Worm (Caenorhabditis elegans) whole organism, L3 larva: Measurements from ENCODE around the gene str-112.

Experiments
- ZK546.5 ChIP-seq: sonication (generic microtip); optimal IDR thresholded peaks from 2 replicates; lab custom pipeline; 2017; ENCODE audit warnings: missing biosample characterization, missing genetic modification characterization
- ama-1 ChIP-seq: fragments of 150-350 bp; optimal IDR thresholded peaks from 2 replicates; lab custom pipeline; 2018
- ceh-16 ChIP-seq: sonication (generic microtip); optimal IDR thresholded peaks from 2 replicates; lab custom pipeline; 2017; ENCODE audit warnings: missing biosample characterization, missing genetic modification characterization
- ceh-28 ChIP-seq: fragments of 150-350 bp; optimal IDR thresholded peaks from 2 replicates; lab custom pipeline; 2014; ENCODE audit warnings: missing biosample characterization, missing genetic modification reagents, missing genetic modification characterization
- ceh-9 ChIP-seq: sonication (generic microtip); optimal IDR thresholded peaks from 2 replicates; lab custom pipeline; 2018; ENCODE audit warnings: missing biosample characterization, missing genetic modification characterization
- daf-12 ChIP-seq: fragments of 150-350 bp; optimal IDR thresholded peaks from 2 replicates; lab custom pipeline; 2014; ENCODE audit warnings: missing biosample characterization, missing genetic modification reagents, missing genetic modification characterization
- egl-5 ChIP-seq: fragments of 150-350 bp; optimal IDR thresholded peaks from 2 replicates; lab custom pipeline; 2017; ENCODE audit warnings: missing biosample characterization, missing genetic modification reagents, missing genetic modification characterization, inconsistent platforms
- elt-1 ChIP-seq: fragments of 150-350 bp; optimal IDR thresholded peaks from 2 replicates; lab custom pipeline; 2014; ENCODE audit warnings: missing biosample characterization, missing genetic modification characterization
- elt-2 ChIP-seq: sonication (generic microtip); optimal IDR thresholded peaks from 2 replicates; lab custom pipeline; 2016; ENCODE audit warnings: missing genetic modification reagents, mild to moderate bottlenecking, missing genetic modification characterization, missing compliant biosample characterization
- elt-3 ChIP-seq, 3 experiments: fragments of 150-350 bp in 1 of 3; sonication (generic microtip) in 2 of 3; optimal IDR thresholded peaks; 2 replicates in 2 of 3; 4 replicates in 1 of 3; lab custom pipeline; 2014 to 2017; ENCODE audit warnings: missing biosample characterization in 3 of 3, missing genetic modification characterization in 3 of 3
- eor-1 ChIP-seq, 2 experiments: fragments of 150-350 bp; optimal IDR thresholded peaks; 2 replicates each; lab custom pipeline; 2014 to 2018; ENCODE audit warnings: missing biosample characterization in 2 of 2, missing genetic modification characterization in 2 of 2
- fkh-10 ChIP-seq: sonication (generic microtip); optimal IDR thresholded peaks from 2 replicates; lab custom pipeline; 2017; ENCODE audit warnings: missing biosample characterization, missing genetic modification reagents, missing genetic modification characterization
- fkh-2 ChIP-seq: fragments of 150-350 bp; optimal IDR thresholded peaks from 2 replicates; lab custom pipeline; 2014; ENCODE audit warnings: missing biosample characterization, missing genetic modification reagents, missing genetic modification characterization
- fos-1 ChIP-seq: fragments of 150-350 bp; optimal IDR thresholded peaks from 2 replicates; lab custom pipeline; 2014; ENCODE audit warnings: missing biosample characterization, missing genetic modification characterization
- hmg-11 ChIP-seq: sonication (generic microtip); optimal IDR thresholded peaks from 2 replicates; lab custom pipeline; 2016; ENCODE audit warnings: missing genetic modification characterization, missing compliant biosample characterization
- jun-1 ChIP-seq: fragments of 150-350 bp; optimal IDR thresholded peaks from 2 replicates; lab custom pipeline; 2014; ENCODE audit warnings: missing biosample characterization, missing genetic modification reagents, missing genetic modification characterization
- lin-39 ChIP-seq: fragments of 150-350 bp; optimal IDR thresholded peaks from 2 replicates; lab custom pipeline; 2018; ENCODE audit warnings: missing biosample characterization, missing genetic modification reagents, missing genetic modification characterization
- lsy-12 ChIP-seq: sonication (generic microtip); optimal IDR thresholded peaks from 2 replicates; lab custom pipeline; 2016; ENCODE audit warnings: mild to moderate bottlenecking, missing genetic modification characterization, missing compliant biosample characterization
- mdl-1 ChIP-seq: fragments of 150-350 bp; optimal IDR thresholded peaks from 2 replicates; lab custom pipeline; 2014; ENCODE audit warnings: missing biosample characterization, missing genetic modification characterization
- nhr-11 ChIP-seq: fragments of 150-350 bp; optimal IDR thresholded peaks from 2 replicates; lab custom pipeline; 2014; ENCODE audit warnings: missing biosample characterization, missing genetic modification characterization
- nhr-12 ChIP-seq: fragments of 150-350 bp; optimal IDR thresholded peaks from 2 replicates; lab custom pipeline; 2014; ENCODE audit warnings: missing biosample characterization, missing genetic modification characterization
- nhr-23 ChIP-seq: fragments of 150-350 bp; optimal IDR thresholded peaks from 2 replicates; lab custom pipeline; 2014; ENCODE audit warnings: missing biosample characterization, missing genetic modification reagents, missing genetic modification characterization
- nhr-237 ChIP-seq: fragments of 150-350 bp; optimal IDR thresholded peaks from 2 replicates; lab custom pipeline; 2014; ENCODE audit warnings: missing biosample characterization, missing genetic modification characterization
- nhr-25 ChIP-seq: sonication (generic microtip); optimal IDR thresholded peaks from 2 replicates; lab custom pipeline; 2017; ENCODE audit warnings: missing biosample characterization, missing genetic modification characterization
- nhr-67 ChIP-seq: fragments of 150-350 bp; optimal IDR thresholded peaks from 2 replicates; lab custom pipeline; 2014; ENCODE audit warnings: missing biosample characterization, missing genetic modification characterization
- nhr-76 ChIP-seq: fragments of 150-350 bp; sonication (generic microtip); optimal IDR thresholded peaks from 5 replicates; lab custom pipeline; 2014; ENCODE audit warnings: missing biosample characterization, missing genetic modification characterization
- nhr-77 ChIP-seq: fragments of 150-350 bp; optimal IDR thresholded peaks from 2 replicates; lab custom pipeline; 2014; ENCODE audit warnings: missing biosample characterization, missing genetic modification characterization
- pha-4 ChIP-seq: fragments of 150-350 bp; optimal IDR thresholded peaks from 2 replicates; lab custom pipeline; 2014; ENCODE audit warnings: missing biosample characterization, missing genetic modification reagents, missing genetic modification characterization
- pqm-1 ChIP-seq: fragments of 150-350 bp; optimal IDR thresholded peaks from 2 replicates; lab custom pipeline; 2017; ENCODE audit warnings: missing biosample characterization, missing genetic modification characterization, inconsistent platforms
- sea-2 ChIP-seq: fragments of 150-350 bp; sonication (generic microtip); optimal IDR thresholded peaks from 4 replicates; lab custom pipeline; 2014; ENCODE audit warnings: missing biosample characterization, missing genetic modification reagents, missing genetic modification characterization
- skn-1 ChIP-seq: fragments of 150-350 bp; optimal IDR thresholded peaks from 2 replicates; lab custom pipeline; 2014; ENCODE audit warnings: missing biosample characterization, missing genetic modification characterization
- zag-1 ChIP-seq: fragments of 150-350 bp; optimal IDR thresholded peaks from 2 replicates; lab custom pipeline; 2014; ENCODE audit warnings: missing biosample characterization, missing genetic modification characterization
- ztf-11 ChIP-seq: fragments of 150-350 bp; optimal IDR thresholded peaks from 2 replicates; lab custom pipeline; 2014; ENCODE audit warnings: missing biosample characterization, missing genetic modification characterization

Gene str-112

DNA sequence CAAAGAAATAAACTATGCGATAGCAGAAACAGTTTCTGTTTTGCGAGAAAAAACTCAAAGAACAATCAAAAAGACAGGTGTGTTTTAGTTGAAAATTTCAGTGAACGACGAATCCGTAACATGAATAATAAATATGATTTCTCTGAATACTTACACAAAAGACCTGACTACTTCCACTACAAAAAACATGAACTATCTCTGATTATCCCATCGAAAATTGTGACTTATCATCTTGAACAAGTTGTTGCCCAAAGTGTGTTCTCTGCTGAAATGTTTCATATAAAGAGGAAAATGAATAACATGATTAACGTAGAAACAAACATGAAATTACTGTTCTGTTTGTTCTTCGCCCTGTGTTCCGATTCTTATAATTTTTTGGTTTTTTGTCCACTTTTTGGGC, 28.5 kb upstream of the str-112 start, which contains the start of gene ugt-36:
TSS of gene ugt-36 (plus strand) at position 301 of the 400 bp plus-strand sequence.
- no peak for TF ChIP-seq elt-3 (tag; optimal IDR thresholded peaks at IDR 0.05; lab: Kevin White, UChicago)
- TF ChIP-seq ceh-9 (tag; lab: Kevin White, UChicago), result no peak
- TF ChIP-seq nhr-237 (tag; lab: Kevin White, UChicago), result no peak
- TF ChIP-seq nhr-25, result no peak
- no peak for TF ChIP-seq nhr-77 (tag; lab: Kevin White, UChicago)
- TF ChIP-seq, all 47 proteins: peak for 0

DNA sequence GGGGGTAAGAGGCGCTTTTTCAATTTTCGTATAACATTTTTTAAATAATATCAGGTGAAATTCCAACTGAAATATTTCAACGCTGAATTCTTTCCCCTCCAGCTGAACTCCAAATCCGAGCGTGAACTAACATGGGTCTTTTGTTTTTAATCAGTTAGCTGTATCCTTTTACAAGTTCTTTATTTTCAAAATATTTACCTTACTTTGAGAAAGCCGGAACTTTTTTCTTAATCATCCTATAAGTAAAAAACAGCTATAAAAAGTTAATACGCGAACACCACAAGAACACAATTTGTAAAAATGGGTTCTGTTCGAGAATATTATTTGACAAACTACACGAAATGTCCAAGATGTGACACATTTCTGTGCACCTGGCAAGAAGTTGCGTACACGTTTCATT, 26.0 kb upstream of the str-112 start, which contains the start of gene srh-83:
TSS of gene srh-83 (plus strand) at position 301 of the 400 bp plus-strand sequence.
- no peak for TF ChIP-seq lsy-12 (tag; lab: Kevin White, UChicago)
- TF ChIP-seq, all 47 proteins: peak for 0

DNA sequence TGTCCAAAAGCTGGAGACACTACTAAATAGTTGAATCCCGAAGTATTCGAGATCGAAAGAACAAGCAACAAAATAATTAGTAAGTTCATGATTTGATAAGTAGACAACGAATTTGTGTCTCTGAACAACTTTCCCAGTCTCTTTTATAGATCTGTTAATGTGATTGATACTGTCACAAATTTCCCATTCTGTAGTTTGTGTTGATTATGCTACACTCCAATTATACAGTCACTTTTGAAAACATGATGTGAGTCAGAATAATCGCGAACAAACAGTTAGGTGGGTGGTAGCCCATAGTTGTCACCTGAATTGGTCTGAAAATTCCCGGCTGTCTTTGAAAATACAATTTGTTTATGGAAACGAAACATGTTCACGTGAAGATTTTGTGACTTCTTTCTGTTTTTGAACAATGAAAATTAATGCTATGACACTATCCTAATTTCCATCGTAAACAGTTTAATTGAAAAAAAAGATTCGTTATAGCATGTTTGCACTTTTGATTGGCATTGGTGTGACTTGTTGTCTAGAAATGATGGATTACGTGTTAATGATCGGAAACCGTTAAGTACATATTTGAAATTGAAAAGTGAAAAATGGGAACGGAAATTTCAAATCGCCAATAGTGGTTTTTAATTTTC, 25.4 kb upstream of the str-112 start, which contains the start of gene ugt-41:
TSS of gene ugt-41 (minus strand) at position 119 of the 638 bp plus-strand sequence.
- TF ChIP-seq fkh-2 (tag; lab: Kevin White, UChicago) (no peak), elt-2 (tag; lab: Kevin White, UChicago) (peak; percentile 15)

DNA sequence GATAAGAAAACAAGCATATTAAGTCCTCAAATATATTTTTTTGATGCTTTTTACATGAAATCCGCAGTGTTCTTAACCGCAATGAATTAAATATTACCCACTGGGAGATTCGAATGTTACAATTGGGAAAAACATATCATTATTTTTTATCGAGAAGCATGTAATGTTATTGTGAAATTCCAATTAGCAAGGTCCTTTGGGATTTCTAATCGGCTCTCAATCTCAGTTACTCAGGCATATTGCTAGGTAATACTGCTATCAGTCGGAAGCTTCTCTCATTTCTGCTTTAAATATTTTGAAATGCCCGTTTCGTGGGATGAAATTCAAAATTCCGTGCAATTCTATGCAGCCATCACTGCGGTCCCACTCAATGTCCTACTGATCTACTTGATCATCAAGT, 21.2 kb upstream of the str-112 start, which contains the start of gene str-204:
TSS of gene str-204 (plus strand) at position 301 of the 400 bp plus-strand sequence.
- TF ChIP-seq fkh-10 (no peak), lsy-12 (tag; lab: Kevin White, UChicago) (no peak), lin-39 (no peak), jun-1 (tag; lab: Kevin White, UChicago) (no peak), nhr-12 (tag; lab: Kevin White, UChicago) (no peak), ztf-11 (tag; lab: Kevin White, UChicago) (no peak), ZK546.5 (tag; lab: Kevin White, UChicago) (no peak)

DNA sequence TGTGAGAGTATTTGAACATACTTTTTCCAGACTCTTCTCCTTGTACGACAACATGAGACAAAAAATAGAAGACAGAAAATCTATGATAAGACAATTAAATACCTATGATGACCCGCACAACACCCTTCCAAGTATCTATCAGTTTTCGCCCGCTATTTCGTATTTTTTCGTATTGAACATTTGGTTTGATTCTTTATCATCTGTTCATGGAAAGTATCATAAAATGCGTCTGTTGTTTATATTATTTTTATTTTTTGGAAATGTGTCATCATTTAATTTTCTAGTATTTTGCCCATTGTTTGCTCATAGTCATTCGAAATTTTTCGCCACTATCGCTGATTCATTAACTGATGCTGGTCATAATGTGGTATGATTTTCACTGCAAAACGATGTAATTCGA, 18.9 kb upstream of the str-112 start, which contains the start of gene ugt-39:
TSS of gene ugt-39 (plus strand) at position 54 of the 400 bp plus-strand sequence.
- TF ChIP-seq pqm-1 (tag; lab: Kevin White, UChicago) (peak; percentile 69), elt-2 (tag; lab: Kevin White, UChicago) (peak; percentile 61), zag-1 (tag; lab: Kevin White, UChicago) (no peak), skn-1 (tag; lab: Kevin White, UChicago) (peak; percentile 38)

DNA sequence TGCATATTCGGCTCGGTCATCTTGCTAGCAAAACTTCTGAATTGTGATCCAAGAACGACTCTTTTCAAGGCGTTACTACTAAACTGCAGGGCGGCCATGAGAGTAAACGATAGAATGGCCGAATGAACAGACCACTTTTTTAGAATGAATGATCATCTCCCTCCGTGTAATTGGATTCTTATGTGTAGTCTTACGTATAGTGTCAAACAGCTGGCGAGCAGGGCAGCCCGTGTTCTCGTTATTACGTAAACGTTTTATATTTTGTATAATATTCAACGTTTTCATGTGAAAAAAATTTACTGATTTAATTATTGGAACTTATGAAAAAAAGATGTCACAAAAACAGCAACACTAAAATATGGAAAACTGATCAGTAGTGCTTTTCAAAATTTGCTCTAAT, 17.9 kb upstream of the str-112 start, which contains the start of gene F10D2.10:
TSS of gene F10D2.10 (minus strand) at position 101 of the 400 bp plus-strand sequence.
- TF ChIP-seq sea-2 (GFP tag; lab: Kevin White, UChicago) (no peak), nhr-23 (tag; lab: Kevin White, UChicago) (no peak), zag-1 (tag; lab: Kevin White, UChicago) (no peak), eor-1 (tag; optimal IDR thresholded peaks at IDR 0.05; lab: Kevin White, UChicago) (no peak), daf-12 (tag; lab: Kevin White, UChicago) (no peak), ztf-11 (tag; lab: Kevin White, UChicago) (no peak), ama-1 (lab: Kevin White, UChicago) (no peak), hmg-11 (tag; lab: Kevin White, UChicago) (no peak), nhr-76 (no peak), pha-4 (tag; lab: Kevin White, UChicago) (no peak), nhr-77 (tag; lab: Kevin White, UChicago) (no peak), mdl-1 (tag; lab: Kevin White, UChicago) (no peak), nhr-67 (tag; lab: Kevin White, UChicago) (no peak), elt-1 (tag; lab: Kevin White, UChicago) (no peak), skn-1 (tag; lab: Kevin White, UChicago) (no peak), nhr-11 (tag; lab: Kevin White, UChicago) (no peak)
- TF ChIP-seq, all 47 proteins: peak for 0

DNA sequence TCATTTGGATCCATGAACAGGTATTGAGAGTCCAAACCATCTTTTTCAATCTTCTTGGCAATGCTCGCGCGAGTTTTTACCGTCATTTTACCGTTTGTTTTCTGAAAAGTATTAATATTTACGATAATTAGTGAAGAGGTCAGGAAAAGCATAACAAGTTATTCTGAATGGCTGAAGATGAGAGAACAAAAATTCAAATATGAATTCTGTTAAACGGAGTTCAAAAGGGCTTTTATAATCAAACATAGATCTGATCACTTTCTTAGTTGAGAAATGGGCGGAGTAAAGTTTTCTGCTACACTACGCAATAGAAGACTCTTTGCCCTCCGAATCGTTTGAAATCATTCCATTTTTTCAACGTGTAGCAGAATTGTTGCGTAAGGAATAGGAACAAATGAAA, 14.8 kb upstream of the str-112 start, which contains the start of gene fat-7:
TSS of gene fat-7 (minus strand) at position 101 of the 400 bp plus-strand sequence.
- TF ChIP-seq nhr-11 (tag; lab: Kevin White, UChicago), result no peak
- TF ChIP-seq ZK546.5 (tag; lab: Kevin White, UChicago), result no peak
- no peak for TF ChIP-seq ceh-28
- no peak for TF ChIP-seq ceh-16
- TF ChIP-seq fkh-2 (tag; lab: Kevin White, UChicago), result no peak
- no peak for TF ChIP-seq jun-1 (tag; lab: Kevin White, UChicago)
- no peak for TF ChIP-seq eor-1 (tag; optimal IDR thresholded peaks at IDR 0.05; lab: Kevin White, UChicago)
- TF ChIP-seq fos-1, result no peak
- no peak for TF ChIP-seq daf-12 (tag; lab: Kevin White, UChicago)
- TF ChIP-seq egl-5 (tag; lab: Kevin White, UChicago), result no peak
- TF ChIP-seq, all 47 proteins: peak for 0
